In genomic region chrIII:6681790-6682189, ce11 we compare ENCODE assay signal across 5 worm cellular contexts.
TF ChIP-seq lines count a peak whose summit lies in the region.

No protein-coding gene starts in this region.

TF ChIP-seq in whole organism, L1 larva, 84 proteins besides CTCF, POLR2A, EP300 and RAD21:
- TF ChIP-seq fkh-10 (GFP tag; optimal IDR thresholded peaks at IDR 0.05; lab: Kevin White, UChicago) (peak; percentile 2), dpl-1 (GFP tag; optimal IDR thresholded peaks at IDR 0.05; lab: Kevin White, UChicago) (no peak)

TF ChIP-seq in whole organism, L3 larva, 47 proteins besides CTCF, POLR2A, EP300 and RAD21:
- TF ChIP-seq nhr-12 (tag; optimal IDR thresholded peaks at IDR 0.05; lab: Kevin White, UChicago) (no peak), fkh-10 (GFP tag; optimal IDR thresholded peaks at IDR 0.05; lab: Kevin White, UChicago) (peak; percentile 79), ceh-28 (tag; optimal IDR thresholded peaks at IDR 0.05; lab: Kevin White, UChicago) (no peak)
TF ChIP-seq in whole organism, L3 larva: peak in this region for 1.

TF ChIP-seq in whole organism, L4 larva, 104 proteins besides CTCF, POLR2A, EP300 and RAD21:
- TF ChIP-seq vab-7 (GFP tag; IDR thresholded peaks at IDR 0.05; lab: Robert Waterston, UW) = no peak
- no peak for TF ChIP-seq nhr-76 (tag; optimal IDR thresholded peaks at IDR 0.05; lab: Kevin White, UChicago)
- TF ChIP-seq unc-62 (GFP tag; optimal IDR thresholded peaks at IDR 0.05 in 1 of 2; lab: Kevin White, UChicago) = peak in 1 of 2 experiments; percentile 11
- TF ChIP-seq unc-62 (tag; optimal IDR thresholded peaks at IDR 0.05; lab: Kevin White, UChicago) = no peak
- TF ChIP-seq ces-1 (GFP tag; optimal IDR thresholded peaks at IDR 0.05; lab: Kevin White, UChicago) = peak; percentile 32
- no peak for TF ChIP-seq ceh-82 (tag; optimal IDR thresholded peaks at IDR 0.05; lab: Kevin White, UChicago)
- TF ChIP-seq fkh-10 (GFP tag; optimal IDR thresholded peaks at IDR 0.05; lab: Kevin White, UChicago) = peak; percentile 79

TF ChIP-seq in whole organism, late embryonic, 69 proteins besides CTCF, POLR2A, EP300 and RAD21:
- TF ChIP-seq unc-42 (tag; optimal IDR thresholded peaks at IDR 0.05; lab: Kevin White, UChicago) = peak; percentile 21
- no peak for TF ChIP-seq dve-1 (tag; optimal IDR thresholded peaks at IDR 0.05; lab: Kevin White, UChicago)

TF ChIP-seq in whole organism, mixed stage, embryonic, 35 proteins besides CTCF, POLR2A, EP300 and RAD21:
- TF ChIP-seq nhr-2 (tag; optimal IDR thresholded peaks at IDR 0.05; lab: Kevin White, UChicago) (no peak), ces-1 (GFP tag; optimal IDR thresholded peaks at IDR 0.05; lab: Kevin White, UChicago) (peak; percentile 54)

Comparison
In these comparisons a context has a peak if more than half of its experiments do, and no peak if none do; other contexts are left out.
1. Of the 29 proteins assayed by ChIP-seq in both whole organism, L4 larva and whole organism, L1 larva: peak only in whole organism, L4 larva: ces-1; only in whole organism, L1 larva: none; in both: fkh-10; in neither: 26; mixed calls (peak in some experiments, not most) for 1.